Worm (Caenorhabditis elegans) whole organism, late embryonic: ENCODE measurements around the gene F31E3.12.

Experiments
- C08G9.2 ChIP-seq: sonication (generic microtip); optimal IDR thresholded peaks from 2 replicates; lab custom pipeline; 2016; ENCODE audit warnings: mild to moderate bottlenecking, missing genetic modification characterization, moderate library complexity, missing compliant biosample characterization
- C38D4.7 ChIP-seq: fragments of 200-800 bp; sonication (Bioruptor generic); optimal IDR thresholded peaks from 2 replicates; lab custom pipeline; 2018; ENCODE audit warnings: mild to moderate bottlenecking, missing genetic modification characterization, moderate library complexity, missing compliant biosample characterization
- F13H6.1 ChIP-seq: sonication (generic microtip); optimal IDR thresholded peaks from 2 replicates; lab custom pipeline; 2016; ENCODE audit warnings: missing genetic modification characterization, missing compliant biosample characterization
- K09A11.1 ChIP-seq: sonication (generic microtip); optimal IDR thresholded peaks from 2 replicates; lab custom pipeline; 2017; ENCODE audit warnings: antibody characterized with exemption, mild to moderate bottlenecking, missing genetic modification characterization, missing compliant biosample characterization; ENCODE audit not compliant: insufficient read depth
- T23F11.4 ChIP-seq: fragments of 200-800 bp; sonication (Bioruptor generic); optimal IDR thresholded peaks from 2 replicates; lab custom pipeline; 2018; ENCODE audit warnings: mild to moderate bottlenecking, missing genetic modification characterization, missing compliant biosample characterization
- ama-1 ChIP-seq: fragments of 150-350 bp; optimal IDR thresholded peaks from 2 replicates; lab custom pipeline; 2014
- ceh-14 ChIP-seq: sonication (generic microtip); optimal IDR thresholded peaks from 2 replicates; lab custom pipeline; 2016; ENCODE audit warnings: missing genotype, missing genetic modification characterization, missing compliant biosample characterization
- ceh-18 ChIP-seq: sonication (generic microtip); optimal IDR thresholded peaks from 2 replicates; lab custom pipeline; 2016; ENCODE audit warnings: missing genetic modification characterization, missing compliant biosample characterization
- ceh-19 ChIP-seq: fragments of 200-800 bp; sonication (Bioruptor generic); optimal IDR thresholded peaks from 2 replicates; lab custom pipeline; 2018; ENCODE audit warnings: mild to moderate bottlenecking, missing genetic modification characterization, missing compliant biosample characterization
- ceh-2 ChIP-seq: sonication (generic microtip); optimal IDR thresholded peaks from 2 replicates; lab custom pipeline; 2016; ENCODE audit warnings: missing genotype, missing genetic modification characterization, missing compliant biosample characterization
- ceh-22 ChIP-seq: sonication (generic microtip); optimal IDR thresholded peaks from 2 replicates; lab custom pipeline; 2017; ENCODE audit warnings: missing biosample characterization, missing genetic modification characterization
- ceh-30 ChIP-seq: fragments of 150-350 bp; optimal IDR thresholded peaks from 2 replicates; lab custom pipeline; 2014; ENCODE audit warnings: missing biosample characterization, missing genetic modification characterization
- ceh-45 ChIP-seq: fragments of 200-800 bp; sonication (Bioruptor generic); IDR thresholded peaks from 2 replicates; pipeline ENCODE4 v1.3.6; 2022; ENCODE audit warnings: missing genetic modification reagents, missing genetic modification characterization, missing compliant biosample characterization
- ceh-48 ChIP-seq: sonication (generic microtip); optimal IDR thresholded peaks from 2 replicates; lab custom pipeline; 2016; ENCODE audit warnings: missing genetic modification characterization, inconsistent platforms, missing compliant biosample characterization
- ceh-6 ChIP-seq: fragments of 200-800 bp; sonication (Bioruptor generic); optimal IDR thresholded peaks from 2 replicates; lab custom pipeline; 2018; ENCODE audit warnings: mild to moderate bottlenecking, missing genetic modification characterization, missing compliant biosample characterization
- ceh-9 ChIP-seq: sonication (generic microtip); optimal IDR thresholded peaks from 2 replicates; lab custom pipeline; 2016; ENCODE audit warnings: mild to moderate bottlenecking, missing genetic modification characterization, inconsistent platforms, missing compliant biosample characterization
- che-1 ChIP-seq: sonication (generic microtip); optimal IDR thresholded peaks from 2 replicates; lab custom pipeline; 2016; ENCODE audit warnings: mild to moderate bottlenecking, missing genetic modification characterization, missing compliant biosample characterization
- dmd-4 ChIP-seq: sonication (generic microtip); optimal IDR thresholded peaks from 2 replicates; lab custom pipeline; 2016; ENCODE audit warnings: borderline replicate concordance, missing genetic modification characterization, missing compliant biosample characterization
- elt-2 ChIP-seq: sonication (generic microtip); optimal IDR thresholded peaks from 2 replicates; lab custom pipeline; 2016; ENCODE audit warnings: missing genetic modification reagents, missing genetic modification characterization, missing compliant biosample characterization
- elt-4 ChIP-seq: sonication (generic microtip); optimal IDR thresholded peaks from 2 replicates; lab custom pipeline; 2016; ENCODE audit warnings: missing genetic modification characterization, missing compliant biosample characterization
- eyg-1 ChIP-seq: sonication (generic microtip); optimal IDR thresholded peaks from 2 replicates; lab custom pipeline; 2016; ENCODE audit warnings: missing genotype, missing genetic modification characterization, missing compliant biosample characterization
- fax-1 ChIP-seq: sonication (generic microtip); optimal IDR thresholded peaks from 2 replicates; lab custom pipeline; 2016; ENCODE audit warnings: missing genotype, missing genetic modification characterization, missing compliant biosample characterization
- fkh-6 ChIP-seq: sonication (generic microtip); optimal IDR thresholded peaks from 2 replicates; lab custom pipeline; 2016; ENCODE audit warnings: missing genetic modification characterization, missing compliant biosample characterization
- gmeb-2 ChIP-seq: sonication (generic microtip); optimal IDR thresholded peaks from 2 replicates; lab custom pipeline; 2016; ENCODE audit warnings: missing genetic modification characterization, inconsistent platforms, missing compliant biosample characterization
- hlh-13 ChIP-seq: fragments of 200-800 bp; sonication (Bioruptor generic); optimal IDR thresholded peaks from 2 replicates; lab custom pipeline; 2018; ENCODE audit warnings: mild to moderate bottlenecking, missing genetic modification characterization, missing compliant biosample characterization
- hlh-15 ChIP-seq: sonication (generic microtip); optimal IDR thresholded peaks from 2 replicates; lab custom pipeline; 2016; ENCODE audit warnings: missing genetic modification characterization, missing compliant biosample characterization
- hlh-30 ChIP-seq: sonication (generic microtip); optimal IDR thresholded peaks from 2 replicates; lab custom pipeline; 2017; ENCODE audit warnings: antibody characterized with exemption, missing genetic modification characterization, missing compliant biosample characterization; ENCODE audit not compliant: insufficient read depth
- hlh-8 ChIP-seq: sonication (generic microtip); optimal IDR thresholded peaks from 2 replicates; lab custom pipeline; 2016; ENCODE audit warnings: missing genotype, missing genetic modification characterization, missing compliant biosample characterization
- lim-6 ChIP-seq: sonication (generic microtip); optimal IDR thresholded peaks from 2 replicates; lab custom pipeline; 2016; ENCODE audit warnings: missing genetic modification characterization, missing compliant biosample characterization
- lin-11 ChIP-seq: fragments of 200-800 bp; sonication (Bioruptor generic); optimal IDR thresholded peaks from 2 replicates; lab custom pipeline; 2018; ENCODE audit warnings: mild to moderate bottlenecking, missing genetic modification characterization, missing compliant biosample characterization
- mec-3 ChIP-seq: sonication (generic microtip); optimal IDR thresholded peaks from 2 replicates; lab custom pipeline; 2016; ENCODE audit warnings: borderline replicate concordance, missing genetic modification characterization, missing compliant biosample characterization
- nfya-1 ChIP-seq: sonication (generic microtip); optimal IDR thresholded peaks from 2 replicates; lab custom pipeline; 2017; ENCODE audit warnings: missing genetic modification characterization, mild to moderate bottlenecking, missing compliant biosample characterization, antibody characterized with exemption, moderate library complexity
- nhr-11 ChIP-seq: fragments of 150-350 bp; optimal IDR thresholded peaks from 2 replicates; lab custom pipeline; 2014; ENCODE audit warnings: missing biosample characterization, missing genetic modification characterization
- pax-1 ChIP-seq: fragments of 150-350 bp; optimal IDR thresholded peaks from 2 replicates; lab custom pipeline; 2014; ENCODE audit warnings: missing biosample characterization, missing genetic modification characterization
- pha-2 ChIP-seq: sonication (generic microtip); optimal IDR thresholded peaks from 2 replicates; lab custom pipeline; 2017; ENCODE audit warnings: mild to moderate bottlenecking, missing genetic modification characterization, missing compliant biosample characterization
- pha-4 ChIP-seq: fragments of 150-350 bp; optimal IDR thresholded peaks from 2 replicates; lab custom pipeline; 2018; ENCODE audit warnings: missing biosample characterization, missing genetic modification reagents, missing genetic modification characterization
- pqm-1 ChIP-seq: sonication (generic microtip); optimal IDR thresholded peaks from 2 replicates; lab custom pipeline; 2016; ENCODE audit warnings: missing genetic modification characterization, missing compliant biosample characterization
- sdc-2 ChIP-seq: sonication (generic microtip); optimal IDR thresholded peaks from 2 replicates; lab custom pipeline; 2016; ENCODE audit warnings: missing genotype, missing genetic modification characterization, missing compliant biosample characterization
- sox-2 ChIP-seq: fragments of 200-800 bp; sonication (Bioruptor generic); IDR thresholded peaks from 2 replicates; pipeline ENCODE4 v1.3.6; 2022; ENCODE audit warnings: missing genetic modification reagents, missing genetic modification characterization, missing compliant biosample characterization
- syd-9 ChIP-seq: sonication (generic microtip); optimal IDR thresholded peaks from 2 replicates; lab custom pipeline; 2016; ENCODE audit warnings: mild to moderate bottlenecking, missing genetic modification characterization, moderate library complexity, missing compliant biosample characterization
- tbx-7 ChIP-seq: sonication (generic microtip); optimal IDR thresholded peaks from 2 replicates; lab custom pipeline; 2016; ENCODE audit warnings: missing genotype, missing genetic modification characterization, missing compliant biosample characterization
- ttx-3 ChIP-seq: sonication (generic microtip); optimal IDR thresholded peaks from 2 replicates; lab custom pipeline; 2016; ENCODE audit warnings: missing genetic modification reagents, missing genetic modification characterization, missing compliant biosample characterization
- unc-3 ChIP-seq, 2 experiments: fragments of 200-800 bp in 1 of 2; sonication (Bioruptor generic) in 1 of 2; sonication (generic microtip) in 1 of 2; conservative IDR thresholded peaks in 1 of 2; optimal IDR thresholded peaks in 1 of 2; 2 replicates each; pipeline versions ENCODE4 v1.3.6 to Lab custom; 2016 to 2022; ENCODE audit warnings: missing compliant biosample characterization in 2 of 2, missing genetic modification characterization in 2 of 2, missing genetic modification reagents in 1 of 2
- unc-42 ChIP-seq: sonication (generic microtip); optimal IDR thresholded peaks from 2 replicates; lab custom pipeline; 2016; ENCODE audit warnings: missing genotype, missing genetic modification characterization, missing compliant biosample characterization
- unc-55 ChIP-seq: sonication (generic microtip); optimal IDR thresholded peaks from 2 replicates; lab custom pipeline; 2017; ENCODE audit warnings: missing biosample characterization, missing genetic modification reagents, missing genetic modification characterization
- zip-5 ChIP-seq: sonication (generic microtip); optimal IDR thresholded peaks from 2 replicates; lab custom pipeline; 2016; ENCODE audit warnings: missing genetic modification characterization, missing compliant biosample characterization

F31E3.12 gene

ce11 chrIII:6969781-6970342 lies 672 bp downstream of the F31E3.12 start:
- TF ChIP-seq tbx-7, result no peak
- no peak for TF ChIP-seq hlh-8
- no peak for TF ChIP-seq T23F11.4
- no peak for TF ChIP-seq F13H6.1 (tag; lab: Kevin White, UChicago)
- no peak for TF ChIP-seq unc-3 (GFP tag; conservative IDR thresholded peaks at IDR 0.05; lab: Robert Waterston, UW)
- no peak for TF ChIP-seq unc-3 (tag; optimal IDR thresholded peaks at IDR 0.05; lab: Kevin White, UChicago)

ce11 chrIII:6970744-6971143 lies 1.6 kb downstream of the F31E3.12 start:
- TF ChIP-seq tbx-7 (no peak), unc-3 (GFP tag; conservative IDR thresholded peaks at IDR 0.05; lab: Robert Waterston, UW) (no peak), unc-3 (tag; optimal IDR thresholded peaks at IDR 0.05; lab: Kevin White, UChicago) (no peak), nhr-11 (tag; lab: Kevin White, UChicago) (no peak)

ce11 chrIII:6971662-6972284 lies 2.6 kb downstream of the F31E3.12 start, which contains the start of the genes eef-1A.1 and rfc-4:
TSS of gene eef-1A.1 (minus strand) at chrIII:6971712.
TSS of gene rfc-4 (plus strand) at chrIII:6972253.
- TF ChIP-seq ceh-48, result peak; percentile 22
- no peak for TF ChIP-seq ceh-45 (GFP tag; lab: Robert Waterston, UW)
- peak; percentile 62 for TF ChIP-seq pqm-1 (tag; lab: Kevin White, UChicago)
- peak; percentile 42 for TF ChIP-seq syd-9 (tag; lab: Kevin White, UChicago)
- peak; percentile 59 for TF ChIP-seq ttx-3 (tag; lab: Kevin White, UChicago)
- no peak for TF ChIP-seq dmd-4 (tag; lab: Kevin White, UChicago)
- no peak for TF ChIP-seq nhr-11 (tag; lab: Kevin White, UChicago)
- peak; percentile 28 for TF ChIP-seq ceh-2 (tag; lab: Kevin White, UChicago)
- TF ChIP-seq che-1 (tag; lab: Kevin White, UChicago), result no peak
- no peak for TF ChIP-seq ceh-19 (GFP tag; lab: Kevin White, UChicago)
- no peak for TF ChIP-seq hlh-15
- TF ChIP-seq C38D4.7 (GFP tag; lab: Kevin White, UChicago), result peak; percentile 16
- TF ChIP-seq ceh-18, result peak; percentile 76
- TF ChIP-seq hlh-8, result peak; percentile 19
- TF ChIP-seq hlh-30 (tag; lab: Kevin White, UChicago), result peak; percentile 94
- TF ChIP-seq unc-3 (GFP tag; conservative IDR thresholded peaks at IDR 0.05; lab: Robert Waterston, UW), result peak; percentile 44; the same call in 1 of the 2 replicates
- no peak for TF ChIP-seq unc-3 (tag; optimal IDR thresholded peaks at IDR 0.05; lab: Kevin White, UChicago)
- TF ChIP-seq fax-1 (tag; lab: Kevin White, UChicago), result peak; percentile 29
- TF ChIP-seq pax-1 (tag; lab: Kevin White, UChicago), result peak; percentile 97
- peak; percentile 83 for TF ChIP-seq unc-42 (tag; lab: Kevin White, UChicago)
- TF ChIP-seq unc-55 (GFP tag; lab: Kevin White, UChicago), result peak; percentile 95
- no peak for TF ChIP-seq ceh-9 (tag; lab: Kevin White, UChicago)
- no peak for TF ChIP-seq pha-4 (tag; lab: Kevin White, UChicago)
- TF ChIP-seq elt-2 (tag; lab: Kevin White, UChicago), result peak; percentile 71
- TF ChIP-seq sox-2 (GFP tag; lab: Robert Waterston, UW), result peak; percentile 48; the same call in 1 of the 2 replicates
- TF ChIP-seq zip-5 (tag; lab: Kevin White, UChicago), result peak; percentile 24
- peak; percentile 51 for TF ChIP-seq C08G9.2 (tag; lab: Kevin White, UChicago)
- no peak for TF ChIP-seq elt-4 (tag; lab: Kevin White, UChicago)
- TF ChIP-seq lim-6, result no peak
- peak; percentile 55 for TF ChIP-seq ceh-14 (tag; lab: Kevin White, UChicago)
- TF ChIP-seq hlh-13 (GFP tag; lab: Kevin White, UChicago), result no peak
- TF ChIP-seq gmeb-2, result peak; percentile 48
- no peak for TF ChIP-seq mec-3 (tag; lab: Kevin White, UChicago)
- TF ChIP-seq ceh-6 (GFP tag; lab: Kevin White, UChicago), result peak; percentile 6
- peak; percentile 63 for TF ChIP-seq K09A11.1 (tag; lab: Kevin White, UChicago)
- TF ChIP-seq eyg-1 (tag; lab: Kevin White, UChicago), result no peak
- TF ChIP-seq fkh-6 (tag; lab: Kevin White, UChicago), result no peak
- peak; percentile 0 for TF ChIP-seq pha-2 (tag; lab: Kevin White, UChicago)
- TF ChIP-seq nfya-1 (tag; lab: Kevin White, UChicago), result peak; percentile 97
- TF ChIP-seq ceh-30 (tag; lab: Kevin White, UChicago), result peak; percentile 40
- no peak for TF ChIP-seq ama-1 (lab: Kevin White, UChicago)
- no peak for TF ChIP-seq ceh-22 (tag; lab: Kevin White, UChicago)
- TF ChIP-seq sdc-2, result peak; percentile 19
- peak; percentile 21 for TF ChIP-seq lin-11
